Worm (Caenorhabditis elegans) whole organism, young adult: ENCODE measurements around the gene luc-7L3.

Experiments
- K12H6.12 ChIP-seq: fragments of 200-800 bp; sonication (Bioruptor generic); optimal IDR thresholded peaks from 2 replicates; lab custom pipeline; 2018; ENCODE audit warnings: mild to moderate bottlenecking, missing genetic modification characterization, missing compliant biosample characterization
- ama-1 ChIP-seq, 3 experiments: fragments of 150-350 bp in 1 of 3; sonication (generic microtip) in 2 of 3; optimal IDR thresholded peaks; 2 replicates each; lab custom pipeline; 2014 to 2018; ENCODE audit warnings: missing biosample characterization in 2 of 3, missing genetic modification characterization in 2 of 3, missing genetic modification reagents in 2 of 3
- attf-3 ChIP-seq: fragments of 200-800 bp; sonication (Bioruptor generic); conservative IDR thresholded peaks from 2 replicates; pipeline ENCODE4 v1.3.6; 2022; ENCODE audit warnings: missing genetic modification reagents, missing genetic modification characterization, missing compliant biosample characterization
- dpl-1 ChIP-seq: fragments of 150-350 bp; optimal IDR thresholded peaks from 2 replicates; lab custom pipeline; 2014; ENCODE audit warnings: missing biosample characterization, missing genetic modification reagents, missing genetic modification characterization
- ets-4 ChIP-seq: fragments of 200-800 bp; sonication (Bioruptor generic); optimal IDR thresholded peaks from 2 replicates; lab custom pipeline; 2018; ENCODE audit warnings: mild to moderate bottlenecking, missing genetic modification characterization, missing compliant biosample characterization
- fkh-3 ChIP-seq: sonication (generic microtip); optimal IDR thresholded peaks from 2 replicates; lab custom pipeline; 2016; ENCODE audit warnings: mild to moderate bottlenecking, missing genetic modification characterization, missing compliant biosample characterization
- nhr-120 ChIP-seq: fragments of 200-800 bp; sonication (Bioruptor generic); IDR thresholded peaks from 2 replicates; pipeline ENCODE4 v1.3.6; 2022; ENCODE audit warnings: missing genetic modification characterization, missing compliant biosample characterization
- sea-2 ChIP-seq: fragments of 200-800 bp; sonication (Bioruptor generic); IDR thresholded peaks from 2 replicates; pipeline ENCODE4 v1.3.6; 2022; ENCODE audit warnings: missing genetic modification characterization, missing compliant biosample characterization
- unc-130 ChIP-seq: sonication (generic microtip); optimal IDR thresholded peaks from 2 replicates; lab custom pipeline; 2016; ENCODE audit warnings: missing genetic modification reagents, missing genetic modification characterization, missing compliant biosample characterization
- unc-62 ChIP-seq: fragments of 150-350 bp; optimal IDR thresholded peaks from 2 replicates; lab custom pipeline; 2014; ENCODE audit warnings: missing biosample characterization, missing genetic modification reagents, missing genetic modification characterization

- TF ChIP-seq K12H6.12 (tag; lab: Kevin White, UChicago) (no peak), sea-2 (GFP tag; lab: Robert Waterston, UW) (no peak), ama-1 (optimal IDR thresholded peaks at IDR 0.05; lab: Kevin White, UChicago) (no peak), ama-1 (GFP tag; optimal IDR thresholded peaks at IDR 0.05; lab: Kevin White, UChicago) (no peak), dpl-1 (GFP tag; lab: Kevin White, UChicago) (no peak), unc-130 (GFP tag; lab: Kevin White, UChicago) (no peak), ets-4 (GFP tag; lab: Kevin White, UChicago) (no peak), attf-3 (GFP tag; lab: Robert Waterston, UW) (no peak), nhr-120 (GFP tag; lab: Robert Waterston, UW) (no peak), fkh-3 (no peak), unc-62 (no peak)
These were observed 18.7 kb downstream of the luc-7L3 start, which contains the start of gene C23H3.9 for ce11 chrII:79166-79565.
